Worm (Caenorhabditis elegans) whole organism, L1 larva: ENCODE results near the gene C06B3.6.

Source experiments
- F16B12.6 ChIP-seq: fragments of 150-350 bp; optimal IDR thresholded peaks from 2 replicates; lab custom pipeline; 2014; ENCODE audit warnings: missing biosample characterization, missing genetic modification characterization
- aha-1 ChIP-seq: fragments of 150-350 bp; optimal IDR thresholded peaks from 2 replicates; lab custom pipeline; 2014; ENCODE audit warnings: missing biosample characterization, missing genetic modification characterization
- alr-1 ChIP-seq: fragments of 200-800 bp; sonication (Bioruptor generic); optimal IDR thresholded peaks from 2 replicates; lab custom pipeline; 2018; ENCODE audit warnings: borderline replicate concordance, mild to moderate bottlenecking, missing genetic modification characterization, missing compliant biosample characterization
- aly-2 ChIP-seq: fragments of 150-350 bp; optimal IDR thresholded peaks from 2 replicates; lab custom pipeline; 2014; ENCODE audit warnings: missing biosample characterization, missing genetic modification characterization
- ama-1 ChIP-seq: fragments of 150-350 bp; optimal IDR thresholded peaks from 2 replicates; lab custom pipeline; 2014
- ceh-63 ChIP-seq: fragments of 200-800 bp; sonication (Bioruptor generic); optimal IDR thresholded peaks from 2 replicates; lab custom pipeline; 2018; ENCODE audit warnings: mild to moderate bottlenecking, missing genetic modification characterization, missing compliant biosample characterization
- ceh-88 ChIP-seq: fragments of 200-800 bp; sonication (Bioruptor generic); IDR thresholded peaks from 2 replicates; pipeline ENCODE4 v1.3.6; 2022; ENCODE audit warnings: missing genetic modification characterization, missing compliant biosample characterization
- ces-1 ChIP-seq: fragments of 150-350 bp; optimal IDR thresholded peaks from 2 replicates; lab custom pipeline; 2014; ENCODE audit warnings: missing biosample characterization, missing genetic modification reagents, missing genetic modification characterization
- dsc-1 ChIP-seq: sonication (generic microtip); optimal IDR thresholded peaks from 2 replicates; lab custom pipeline; 2016; ENCODE audit warnings: mild to moderate bottlenecking, missing genetic modification characterization, missing compliant biosample characterization
- egl-27 ChIP-seq, 2 experiments: fragments of 150-350 bp in 1 of 2; sonication (generic microtip); optimal IDR thresholded peaks; 3 replicates each; lab custom pipeline; 2017 to 2018; ENCODE audit warnings: missing biosample characterization in 2 of 2, missing genetic modification characterization in 2 of 2, missing genetic modification reagents in 2 of 2
- elt-3 ChIP-seq, 6 experiments: fragments of 150-350 bp in 1 of 6; sonication (generic microtip); optimal IDR thresholded peaks; 2 replicates each; lab custom pipeline; 2017 to 2018; ENCODE audit warnings: missing biosample characterization in 6 of 6, missing genetic modification characterization in 6 of 6, inconsistent platforms in 1 of 6
- ets-5 ChIP-seq: fragments of 200-800 bp; sonication (Bioruptor generic); IDR thresholded peaks from 2 replicates; pipeline ENCODE4 v1.3.6; 2022; ENCODE audit warnings: missing genetic modification characterization, missing compliant biosample characterization
- fkh-10 ChIP-seq: sonication (generic microtip); optimal IDR thresholded peaks from 2 replicates; lab custom pipeline; 2017; ENCODE audit warnings: missing biosample characterization, missing genetic modification reagents, missing genetic modification characterization
- grh-1 ChIP-seq: fragments of 200-800 bp; sonication (Bioruptor generic); IDR thresholded peaks from 2 replicates; pipeline ENCODE4 v1.3.6; 2022; ENCODE audit warnings: missing genetic modification reagents, missing genetic modification characterization, missing compliant biosample characterization
- hlh-4 ChIP-seq: sonication (generic microtip); optimal IDR thresholded peaks from 2 replicates; lab custom pipeline; 2016; ENCODE audit warnings: mild to moderate bottlenecking, missing genetic modification characterization, missing compliant biosample characterization
- irx-1 ChIP-seq: sonication (generic microtip); optimal IDR thresholded peaks from 2 replicates; lab custom pipeline; 2016; ENCODE audit warnings: missing genetic modification characterization, missing compliant biosample characterization
- lin-13 ChIP-seq: fragments of 150-350 bp; optimal IDR thresholded peaks from 2 replicates; lab custom pipeline; 2014; ENCODE audit warnings: missing biosample characterization, missing genetic modification reagents, missing genetic modification characterization
- lin-15B ChIP-seq: fragments of 150-350 bp; sonication (generic microtip); optimal IDR thresholded peaks from 3 replicates; lab custom pipeline; 2014; ENCODE audit warnings: missing biosample characterization, missing genetic modification characterization
- lir-3 ChIP-seq: sonication (generic microtip); optimal IDR thresholded peaks from 2 replicates; lab custom pipeline; 2016; ENCODE audit warnings: mild to moderate bottlenecking, missing genetic modification characterization, moderate library complexity, missing compliant biosample characterization; ENCODE audit not compliant: poor library complexity
- mep-1 ChIP-seq: fragments of 150-350 bp; optimal IDR thresholded peaks from 2 replicates; lab custom pipeline; 2014; ENCODE audit warnings: missing biosample characterization, missing genetic modification characterization
- nhr-20 ChIP-seq: sonication (generic microtip); optimal IDR thresholded peaks from 2 replicates; lab custom pipeline; 2016; ENCODE audit warnings: mild to moderate bottlenecking, missing genetic modification characterization, missing compliant biosample characterization
- nhr-237 ChIP-seq: fragments of 150-350 bp; optimal IDR thresholded peaks from 2 replicates; lab custom pipeline; 2014; ENCODE audit warnings: missing biosample characterization, missing genetic modification characterization
- nhr-71 ChIP-seq: sonication (generic microtip); optimal IDR thresholded peaks from 2 replicates; lab custom pipeline; 2016; ENCODE audit warnings: mild to moderate bottlenecking, missing genetic modification characterization, moderate library complexity, missing compliant biosample characterization
- nhr-77 ChIP-seq: fragments of 150-350 bp; optimal IDR thresholded peaks from 2 replicates; lab custom pipeline; 2014; ENCODE audit warnings: missing biosample characterization, missing genetic modification characterization
- nhr-85 ChIP-seq: sonication (generic microtip); peaks from one replicate; lab custom pipeline; 2016; ENCODE audit warnings: missing genetic modification characterization, inconsistent platforms, missing compliant biosample characterization
- nhr-90 ChIP-seq: sonication (generic microtip); optimal IDR thresholded peaks from 2 replicates; lab custom pipeline; 2016; ENCODE audit warnings: mild to moderate bottlenecking, missing genetic modification characterization, missing compliant biosample characterization; ENCODE audit not compliant: poor library complexity
- rnt-1 ChIP-seq: sonication (generic microtip); optimal IDR thresholded peaks from 2 replicates; lab custom pipeline; 2016; ENCODE audit warnings: mild to moderate bottlenecking, missing genetic modification characterization, moderate library complexity, missing compliant biosample characterization
- snpc-4 ChIP-seq: fragments of 150-350 bp; optimal IDR thresholded peaks from 2 replicates; lab custom pipeline; 2014; ENCODE audit warnings: missing biosample characterization, missing genetic modification characterization
- swsn-7 ChIP-seq: sonication (generic microtip); optimal IDR thresholded peaks from 2 replicates; lab custom pipeline; 2016; ENCODE audit warnings: missing genetic modification characterization, missing compliant biosample characterization
- tlp-1 ChIP-seq: fragments of 150-350 bp; optimal IDR thresholded peaks from 2 replicates; lab custom pipeline; 2014; ENCODE audit warnings: missing biosample characterization, missing genetic modification characterization
- unc-30 ChIP-seq: sonication (generic microtip); optimal IDR thresholded peaks from 2 replicates; lab custom pipeline; 2017; ENCODE audit warnings: missing biosample characterization, missing genetic modification characterization
- vab-15 ChIP-seq: sonication (generic microtip); optimal IDR thresholded peaks from 2 replicates; lab custom pipeline; 2017; ENCODE audit warnings: missing genotype, mild to moderate bottlenecking, missing genetic modification characterization, missing compliant biosample characterization
- zag-1 ChIP-seq: fragments of 150-350 bp; optimal IDR thresholded peaks from 2 replicates; lab custom pipeline; 2014; ENCODE audit warnings: missing biosample characterization, missing genetic modification characterization
- zip-4 ChIP-seq: fragments of 200-800 bp; sonication (Bioruptor generic); optimal IDR thresholded peaks from 2 replicates; lab custom pipeline; 2018; ENCODE audit warnings: mild to moderate bottlenecking, missing genetic modification characterization, moderate library complexity, missing compliant biosample characterization
- ztf-11 ChIP-seq, 2 experiments: sonication (generic microtip); optimal IDR thresholded peaks; 2 replicates each; lab custom pipeline; 2016 to 2017; ENCODE audit warnings: missing genetic modification characterization in 2 of 2, missing biosample characterization in 1 of 2, missing compliant biosample characterization in 1 of 2
- ztf-4 ChIP-seq: fragments of 150-350 bp; optimal IDR thresholded peaks from 2 replicates; lab custom pipeline; 2014; ENCODE audit warnings: missing biosample characterization, missing genetic modification characterization

Gene C06B3.6

DNA sequence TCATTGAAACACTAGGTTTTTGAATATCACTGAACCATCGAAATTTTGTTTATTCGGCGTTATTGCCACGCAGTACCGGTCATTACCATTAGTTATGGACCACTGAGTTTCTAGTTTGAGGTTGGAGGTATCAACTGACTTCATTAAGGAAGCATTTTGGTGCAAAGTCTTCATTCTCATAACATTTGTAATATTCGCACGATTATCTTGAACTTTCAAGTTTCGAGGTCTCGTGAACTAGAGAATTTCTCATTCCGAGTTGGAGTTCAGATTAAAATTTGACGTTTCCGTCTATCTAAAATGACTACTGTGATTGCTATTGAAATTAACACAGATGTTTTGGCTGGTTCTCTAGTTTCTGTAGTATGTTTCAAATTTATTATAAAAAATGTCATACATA, 12.0 kb upstream of the C06B3.6 start, which contains the start of gene srx-42:
Gene srx-42 (plus strand): TSS at position 301 of the 400 bp plus-strand sequence.
- no peak for TF ChIP-seq lir-3 (tag; lab: Kevin White, UChicago)
- TF ChIP-seq ama-1 (lab: Kevin White, UChicago): no peak
- TF ChIP-seq nhr-90 (tag; lab: Kevin White, UChicago): no peak
- no peak for TF ChIP-seq swsn-7
- no peak for TF ChIP-seq lin-15B (tag; lab: Kevin White, UChicago)
- TF ChIP-seq aly-2 (tag; lab: Kevin White, UChicago): no peak
- no peak for TF ChIP-seq unc-30 (tag; lab: Kevin White, UChicago)
- TF ChIP-seq ztf-4 (tag; lab: Kevin White, UChicago): no peak
- TF ChIP-seq mep-1 (tag; lab: Kevin White, UChicago): no peak
- no peak for TF ChIP-seq hlh-4 (tag; lab: Kevin White, UChicago)
- TF ChIP-seq snpc-4: no peak
- no peak for TF ChIP-seq tlp-1 (tag; lab: Kevin White, UChicago)
- TF ChIP-seq irx-1 (tag; lab: Kevin White, UChicago): no peak
- no peak for TF ChIP-seq zag-1 (tag; lab: Kevin White, UChicago)
- no peak for TF ChIP-seq F16B12.6
- TF ChIP-seq ets-5 (GFP tag; lab: Robert Waterston, UW): no peak
- no peak for TF ChIP-seq nhr-71
- TF ChIP-seq ceh-63: no peak
- no peak for TF ChIP-seq rnt-1 (tag; lab: Kevin White, UChicago)

DNA sequence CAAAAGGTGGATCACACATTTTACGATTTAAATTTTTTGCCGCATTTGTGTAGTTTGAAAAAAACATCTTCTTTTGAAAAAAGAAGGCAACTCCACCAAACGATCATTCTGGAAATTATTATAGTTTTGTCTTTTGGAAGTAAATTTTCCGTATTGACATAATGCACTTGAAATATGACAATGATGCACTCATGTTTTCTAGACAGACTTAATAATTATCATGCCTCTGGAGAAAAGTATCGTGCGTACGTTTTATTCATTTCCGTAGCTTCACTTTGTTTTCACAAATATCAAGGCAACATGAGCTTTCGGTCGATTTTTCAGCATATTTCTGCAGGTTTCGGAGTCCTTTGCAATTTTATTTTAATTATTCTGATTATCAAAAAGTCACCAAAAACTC, 9.6 kb upstream of the C06B3.6 start, which contains the start of gene str-250:
Gene str-250 (plus strand): TSS at position 301 of the 400 bp plus-strand sequence.
- TF ChIP-seq ztf-11 (tag; optimal IDR thresholded peaks at IDR 0.05; lab: Kevin White, UChicago) (no peak), ces-1 (GFP tag; lab: Kevin White, UChicago) (no peak), tlp-1 (tag; lab: Kevin White, UChicago) (no peak), egl-27 (tag; optimal IDR thresholded peaks at IDR 0.05; lab: Kevin White, UChicago) (no peak), snpc-4 (no peak), nhr-90 (tag; lab: Kevin White, UChicago) (no peak), lin-13 (GFP tag; lab: Kevin White, UChicago) (no peak), unc-30 (tag; lab: Kevin White, UChicago) (no peak), alr-1 (tag; lab: Kevin White, UChicago) (no peak), ama-1 (lab: Kevin White, UChicago) (no peak), dsc-1 (tag; lab: Kevin White, UChicago) (no peak), nhr-237 (tag; lab: Kevin White, UChicago) (no peak), F16B12.6 (no peak)

DNA sequence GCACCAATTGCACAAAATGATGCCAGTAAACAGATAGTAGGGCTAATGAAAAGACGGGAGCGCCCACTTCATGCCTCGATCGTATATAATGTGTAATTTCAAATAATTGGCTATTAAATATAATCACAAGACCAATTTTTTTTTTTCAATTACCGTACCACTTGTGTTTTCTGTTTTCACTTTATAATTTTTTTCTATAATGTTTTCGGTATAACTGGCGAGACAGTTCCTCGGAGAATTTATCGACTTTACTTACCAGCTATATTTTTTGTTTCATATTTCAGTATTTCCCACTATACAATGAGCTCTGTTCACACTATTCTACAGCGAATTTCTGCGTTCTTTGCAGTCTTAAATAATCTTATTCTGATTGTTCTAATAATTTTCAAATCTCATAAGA, 7.4 kb upstream of the C06B3.6 start, which contains the start of gene str-252:
Gene str-252 (plus strand): TSS at position 301 of the 400 bp plus-strand sequence.
- TF ChIP-seq ama-1 (lab: Kevin White, UChicago) (no peak), lir-3 (tag; lab: Kevin White, UChicago) (no peak)
- TF ChIP-seq, all 84 proteins: peak for 0

DNA sequence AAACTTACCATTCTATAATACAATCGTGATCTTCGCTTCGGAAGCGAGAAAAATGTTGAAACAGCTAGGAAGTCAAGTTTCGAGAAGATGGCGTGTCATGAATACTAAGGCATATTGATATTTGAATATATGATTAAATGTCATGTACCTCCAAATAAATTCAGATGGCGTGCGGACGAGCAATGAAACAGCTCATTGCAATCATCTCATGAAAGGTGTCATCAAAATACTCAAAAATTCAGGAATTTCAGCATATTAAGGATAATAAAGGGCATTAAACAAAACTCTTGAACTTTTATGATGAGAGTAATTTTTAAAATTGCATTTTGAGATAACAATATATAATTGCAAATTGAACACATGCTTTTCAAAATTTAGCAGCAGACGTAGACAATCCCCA, 6.6 kb upstream of the C06B3.6 start, which contains the start of gene gcy-32:
Gene gcy-32 (minus strand): TSS at position 101 of the 400 bp plus-strand sequence.
- no peak for TF ChIP-seq tlp-1 (tag; lab: Kevin White, UChicago)
- no peak for TF ChIP-seq zip-4 (GFP tag; lab: Kevin White, UChicago)
- TF ChIP-seq ztf-11 (tag; optimal IDR thresholded peaks at IDR 0.05; lab: Kevin White, UChicago): no peak
- TF ChIP-seq F16B12.6: no peak
- TF ChIP-seq ceh-88: no peak
- no peak for TF ChIP-seq aha-1
- no peak for TF ChIP-seq fkh-10 (GFP tag; lab: Kevin White, UChicago)
- no peak for TF ChIP-seq vab-15 (tag; lab: Kevin White, UChicago)
- no peak for TF ChIP-seq elt-3 (tag; optimal IDR thresholded peaks at IDR 0.05; lab: Kevin White, UChicago)
- TF ChIP-seq nhr-77: no peak
- TF ChIP-seq ztf-4 (tag; lab: Kevin White, UChicago): no peak
- TF ChIP-seq grh-1 (GFP tag; lab: Robert Waterston, UW): no peak
- TF ChIP-seq nhr-20: no peak
- no peak for TF ChIP-seq nhr-85 (tag; lab: Kevin White, UChicago)
